Fruit fly (Drosophila melanogaster): ENCODE data around the gene Or71a.

The Or71a gene

DNA sequence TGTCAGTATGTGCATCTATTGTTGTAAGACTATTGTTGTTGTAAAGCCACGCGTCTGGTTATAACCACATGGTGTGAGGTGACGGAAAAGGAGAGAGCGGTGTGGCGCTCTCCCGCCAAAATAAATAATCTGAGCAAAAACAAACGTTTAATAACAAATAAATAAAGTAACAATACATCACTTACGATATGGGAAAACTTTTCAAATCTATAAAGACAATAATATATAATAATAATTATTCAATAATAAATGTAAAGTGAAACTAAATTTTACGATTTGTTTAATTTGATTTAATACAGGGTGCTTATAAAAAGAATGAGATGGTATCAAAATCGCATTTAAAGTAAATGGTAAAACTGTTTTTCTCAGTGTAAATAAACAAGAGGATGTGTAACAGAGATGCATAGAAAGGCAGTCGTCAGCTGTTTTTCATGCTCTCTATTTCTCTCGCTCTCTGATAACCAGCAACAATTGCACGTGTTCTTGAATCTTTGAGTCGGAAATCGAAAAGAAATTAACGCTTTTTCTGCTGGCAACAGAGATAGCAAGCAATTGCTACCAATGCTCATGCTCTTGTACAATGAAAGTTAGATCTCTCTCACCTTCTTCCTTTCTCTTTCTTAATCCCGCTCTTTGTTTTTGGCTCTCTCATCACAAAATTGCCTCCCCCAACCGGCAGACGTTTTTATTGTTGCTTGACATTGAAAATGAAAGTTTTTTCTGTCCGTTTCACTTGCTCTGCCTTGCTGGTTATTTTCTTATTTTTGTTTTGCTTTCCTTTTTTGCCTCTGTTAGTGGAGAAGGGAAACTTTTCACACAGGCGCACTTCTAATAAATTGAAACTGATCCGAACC is 20.6 kb upstream of the Or71a start (continued):
- peak; percentile 71; the same call in 1 of the 3 replicates for TF ChIP-seq B-H1 (GFP tag; IDR thresholded peaks at IDR 0.05)
- TF ChIP-seq her (GFP tag; optimal IDR thresholded peaks at IDR 0.05), result peak; percentile 34
- peak; percentile 71; the same call in 1 of the 2 replicates for TF ChIP-seq CG32772 (GFP tag; IDR thresholded peaks at IDR 0.05)
- peak; percentile 80 for TF ChIP-seq nau (GFP tag; optimal IDR thresholded peaks at IDR 0.05)
- peak; percentile 76 for TF ChIP-seq CG12659 (GFP tag; optimal IDR thresholded peaks at IDR 0.05)
- peak; percentile 87 for TF ChIP-seq CG13894 (tag; optimal IDR thresholded peaks at IDR 0.05)
- TF ChIP-seq lab (GFP tag; optimal IDR thresholded peaks at IDR 0.05), result peak; percentile 90
- peak; percentile 36 for TF ChIP-seq Ravus (GFP tag; IDR thresholded peaks at IDR 0.05)
- TF ChIP-seq Asciz (GFP tag; optimal IDR thresholded peaks at IDR 0.05), result peak; percentile 84
- peak; percentile 75 for TF ChIP-seq Dbx (GFP tag; IDR thresholded peaks at IDR 0.05)
- peak; percentile 67 for TF ChIP-seq CG7987 (GFP tag; optimal IDR thresholded peaks at IDR 0.05)
- TF ChIP-seq CG15011 (GFP tag; optimal IDR thresholded peaks at IDR 0.05), result peak; percentile 69
- peak in 1 of 2 experiments; percentile 90 for TF ChIP-seq Eip74EF (GFP tag; optimal IDR thresholded peaks at IDR 0.05)
- TF ChIP-seq CG18262 (tag; optimal IDR thresholded peaks at IDR 0.05), result peak; percentile 97
- TF ChIP-seq CG12071 (GFP tag; optimal IDR thresholded peaks at IDR 0.05), result no peak
- no peak for TF ChIP-seq nerfin-2 (GFP tag; IDR thresholded peaks at IDR 0.05; ENCODE audit: partially characterized antibody)
- peak; percentile 38 for TF ChIP-seq Lhr (GFP tag; optimal IDR thresholded peaks at IDR 0.05)
- TF ChIP-seq gce (GFP tag; IDR thresholded peaks at IDR 0.05), result peak; percentile 91; the same call in 2 of the 3 replicates
- peak; percentile 10 for TF ChIP-seq Usf (GFP tag; optimal IDR thresholded peaks at IDR 0.05)
- TF ChIP-seq chm (GFP tag; IDR thresholded peaks at IDR 0.05), result no peak
- TF ChIP-seq pb (GFP tag; optimal IDR thresholded peaks at IDR 0.05), result peak; percentile 52
- peak; percentile 52 for TF ChIP-seq D19B (GFP tag; optimal IDR thresholded peaks at IDR 0.05)
- TF ChIP-seq zfh1 (GFP tag; IDR thresholded peaks at IDR 0.05), result peak; percentile 90
- TF ChIP-seq CG10321 (GFP tag; IDR thresholded peaks at IDR 0.05), result peak; percentile 68; the same call in 1 of the 2 replicates
- peak; percentile 75 for TF ChIP-seq CG11247 (GFP tag; IDR thresholded peaks at IDR 0.05)
- 0 out of 2 replicates have a peak, but pooled peaks have one; percentile 5 for TF ChIP-seq sens-2 (GFP tag; IDR thresholded peaks at IDR 0.05)
- TF ChIP-seq Optix (GFP tag; IDR thresholded peaks at IDR 0.05), result no peak
- TF ChIP-seq CG32767 (GFP tag; IDR thresholded peaks at IDR 0.05), result peak; percentile 87
- TF ChIP-seq CG17568 (GFP tag; optimal IDR thresholded peaks at IDR 0.05), result peak; percentile 67
- TF ChIP-seq pho (GFP tag; optimal IDR thresholded peaks at IDR 0.05), result no peak
- peak; percentile 64 for TF ChIP-seq Hr3 (GFP tag; optimal IDR thresholded peaks at IDR 0.05)
- TF ChIP-seq vvl (GFP tag; IDR thresholded peaks at IDR 0.05), result peak; percentile 97
- peak; percentile 53 to 89 for TF ChIP-seq bsh (GFP tag; optimal IDR thresholded peaks at IDR 0.05)
- peak; percentile 84 for TF ChIP-seq ind (GFP tag; optimal IDR thresholded peaks at IDR 0.05)
- TF ChIP-seq CG10267 (tag; optimal IDR thresholded peaks at IDR 0.05), result peak; percentile 94
- peak; percentile 84 for TF ChIP-seq caup (GFP tag; optimal IDR thresholded peaks at IDR 0.05; ENCODE audit: severe bottlenecking)
- peak; percentile 86 for TF ChIP-seq MTF-1 (GFP tag; optimal IDR thresholded peaks at IDR 0.05; ENCODE audit: borderline replicate concordance)
- peak; percentile 94 for TF ChIP-seq CG6813 (GFP tag; optimal IDR thresholded peaks at IDR 0.05)
- TF ChIP-seq usp (GFP tag; optimal IDR thresholded peaks at IDR 0.05), result no peak
- peak; percentile 65 for TF ChIP-seq CG11456 (GFP tag; IDR thresholded peaks at IDR 0.05)
- TF ChIP-seq shn (GFP tag; optimal IDR thresholded peaks at IDR 0.05), result no peak
- TF ChIP-seq CG16815 (GFP tag; optimal IDR thresholded peaks at IDR 0.05), result peak; percentile 47
- TF ChIP-seq fd102C (GFP tag; optimal IDR thresholded peaks at IDR 0.05), result peak; percentile 47
- TF ChIP-seq gt (GFP tag; IDR thresholded peaks at IDR 0.05), result peak; percentile 39; the same call in 1 of the 2 replicates
- TF ChIP-seq Chrac-16 (GFP tag; optimal IDR thresholded peaks at IDR 0.05), result peak; percentile 47
- TF ChIP-seq CG10147 (GFP tag; optimal IDR thresholded peaks at IDR 0.05), result peak; percentile 95
- no peak for TF ChIP-seq CG7963 (GFP tag; IDR thresholded peaks at IDR 0.05; ENCODE audit: partially characterized antibody)
